Worm (Caenorhabditis elegans): ENCODE results near the gene T13F2.2.

- no peak for TF ChIP-seq ama-1 (optimal IDR thresholded peaks at IDR 0.05)
- TF ChIP-seq tbx-11 (GFP tag; IDR thresholded peaks at IDR 0.05): no peak
- no peak for TF ChIP-seq flt-1 (GFP tag; IDR thresholded peaks at IDR 0.05)
- no peak for TF ChIP-seq scrt-1 (GFP tag; IDR thresholded peaks at IDR 0.05)
- TF ChIP-seq ets-7 (tag; optimal IDR thresholded peaks at IDR 0.05): no peak
- no peak for TF ChIP-seq tbx-37 (GFP tag; conservative IDR thresholded peaks at IDR 0.05)
- TF ChIP-seq hmbx-1 (tag; optimal IDR thresholded peaks at IDR 0.05): no peak
- TF ChIP-seq aly-1 (tag; optimal IDR thresholded peaks at IDR 0.05): no peak
- no peak for TF ChIP-seq hnd-1 (tag; optimal IDR thresholded peaks at IDR 0.05)
Observed at ce11 chrIV:9755713-9756112, 41.4 kb downstream of the T13F2.2 start.

All from whole organism, early embryonic.